Fruit fly (Drosophila melanogaster) whole organism, embryonic: ENCODE measurements around the gene SkpC.

Source experiments
- NC2β ChIP-seq: fragments of 200-800 bp; sonication (Bioruptor generic); optimal IDR thresholded peaks from 2 replicates; lab custom pipeline; 2016; ENCODE audit warnings: missing biosample characterization, missing genetic modification characterization
- chm ChIP-seq: fragments of 200-800 bp; sonication (Bioruptor generic); IDR thresholded peaks from 2 replicates; pipeline ENCODE4 v1.3.6; 2022; ENCODE audit warnings: missing biosample characterization, missing genetic modification characterization
- gem ChIP-seq: fragments of 200-800 bp; sonication (Bioruptor generic); optimal IDR thresholded peaks from 2 replicates; lab custom pipeline; 2019; ENCODE audit warnings: missing biosample characterization, mild to moderate bottlenecking, missing genetic modification characterization, moderate library complexity
- pita ChIP-seq: fragments of 200-800 bp; sonication (Bioruptor generic); optimal IDR thresholded peaks from 2 replicates; lab custom pipeline; 2017; ENCODE audit warnings: missing biosample characterization, mild to moderate bottlenecking, missing genetic modification characterization

- no peak for TF ChIP-seq NC2β
- TF ChIP-seq gem, result no peak
- no peak for TF ChIP-seq pita (GFP tag; lab: Kevin White, UChicago)
- TF ChIP-seq chm (GFP tag; lab: Robert Waterston, UW), result no peak
These were observed 27.8 kb upstream of the SkpC start for dm6 chrX:19787921-19788620.
